Fruit fly (Drosophila melanogaster): ENCODE results near the gene ro.

The ro gene

DNA sequence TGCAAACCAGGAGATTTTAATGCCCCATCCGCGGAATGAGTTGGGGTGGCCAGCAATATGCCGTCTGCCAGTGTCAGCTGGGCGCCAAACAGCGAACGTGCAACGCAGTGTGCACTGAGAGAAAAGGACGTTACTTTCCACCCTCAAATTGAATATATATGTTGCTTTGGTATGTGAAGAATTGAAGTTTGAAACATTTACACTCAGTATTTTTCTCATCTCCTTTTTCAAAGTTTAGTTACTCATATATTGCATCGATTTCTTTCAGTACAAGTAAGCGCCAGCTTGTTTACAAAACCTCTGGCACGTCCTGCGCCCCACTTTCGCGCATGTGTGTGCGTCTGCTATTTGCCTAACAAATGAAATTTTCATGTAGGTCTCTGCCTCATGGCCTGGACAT, 21.7 kb downstream of the ro start (continued):
- TF ChIP-seq CG15269 (tag; optimal IDR thresholded peaks at IDR 0.05) (peak; percentile 23), CG43689 (GFP tag; IDR thresholded peaks at IDR 0.05) (no peak), Sox100B (GFP tag; optimal IDR thresholded peaks at IDR 0.05) (no peak), CG9797 (GFP tag; optimal IDR thresholded peaks at IDR 0.05) (no peak), lab (GFP tag; optimal IDR thresholded peaks at IDR 0.05) (peak; percentile 68), CG12391 (tag; optimal IDR thresholded peaks at IDR 0.05) (peak; percentile 34), bsh (GFP tag; optimal IDR thresholded peaks at IDR 0.05) (peak in 1 of 2 experiments; percentile 15), CG33213 (GFP tag; optimal IDR thresholded peaks at IDR 0.05) (no peak), CG12659 (GFP tag; optimal IDR thresholded peaks at IDR 0.05) (no peak), Hmx (GFP tag; optimal IDR thresholded peaks at IDR 0.05) (no peak), Xbp1 (GFP tag; optimal IDR thresholded peaks at IDR 0.05) (peak; percentile 38), Poxn (GFP tag; IDR thresholded peaks at IDR 0.05) (no peak), fd64A (GFP tag; optimal IDR thresholded peaks at IDR 0.05) (no peak), cas (GFP tag; IDR thresholded peaks at IDR 0.05) (0 out of 2 replicates have a peak, but pooled peaks have one; percentile 34), CG18599 (GFP tag; optimal IDR thresholded peaks at IDR 0.05) (peak; percentile 79), CG10274 (GFP tag; optimal IDR thresholded peaks at IDR 0.05) (no peak), nerfin-2 (GFP tag; IDR thresholded peaks at IDR 0.05; ENCODE audit: partially characterized antibody) (no peak), Gug (GFP tag; IDR thresholded peaks at IDR 0.05) (peak; percentile 53; the same call in 1 of the 4 replicates), CG1529 (GFP tag; optimal IDR thresholded peaks at IDR 0.05) (no peak), Bdp1 (GFP tag; optimal IDR thresholded peaks at IDR 0.05) (no peak), CG8281 (tag; optimal IDR thresholded peaks at IDR 0.05) (no peak), CG15479 (GFP tag; optimal IDR thresholded peaks at IDR 0.05) (no peak), hth (optimal IDR thresholded peaks at IDR 0.05) (no peak), CG18619 (GFP tag; optimal IDR thresholded peaks at IDR 0.05) (peak; percentile 12), fd96Cb (tag; optimal IDR thresholded peaks at IDR 0.05) (peak; percentile 16), Hr51 (GFP tag; optimal IDR thresholded peaks at IDR 0.05) (peak in 1 of 2 experiments; percentile 19), fd102C (GFP tag; optimal IDR thresholded peaks at IDR 0.05) (no peak), Side (GFP tag; optimal IDR thresholded peaks at IDR 0.05) (peak; percentile 52), gsb (GFP tag; IDR thresholded peaks at IDR 0.05) (no peak), CG6791 (GFP tag; IDR thresholded peaks at IDR 0.05; ENCODE audit: partially characterized antibody) (no peak), emc (GFP tag; optimal IDR thresholded peaks at IDR 0.05) (no peak), CG31224 (GFP tag; IDR thresholded peaks at IDR 0.05) (peak; percentile 13; the same call in 1 of the 2 replicates), Dek (tag; optimal IDR thresholded peaks at IDR 0.05) (no peak), psq (GFP tag; optimal IDR thresholded peaks at IDR 0.05) (no peak), wdn (GFP tag; IDR thresholded peaks at IDR 0.05) (no peak), NK7.1 (GFP tag; optimal IDR thresholded peaks at IDR 0.05) (peak; percentile 4), CG33557 (GFP tag; optimal IDR thresholded peaks at IDR 0.05) (no peak), bcd (GFP tag; optimal IDR thresholded peaks at IDR 0.05) (peak; percentile 33), CG11085 (GFP tag; IDR thresholded peaks at IDR 0.05) (peak; percentile 48; the same call in 1 of the 2 replicates), CG14860 (GFP tag; IDR thresholded peaks at IDR 0.05; ENCODE audit: partially characterized antibody) (no peak), Hr78 (GFP tag; optimal IDR thresholded peaks at IDR 0.05) (no peak), phol (tag; optimal IDR thresholded peaks at IDR 0.05) (peak; percentile 38), en (GFP tag; optimal IDR thresholded peaks at IDR 0.05) (no peak), CG7839 (tag; optimal IDR thresholded peaks at IDR 0.05) (peak; percentile 52), cad (GFP tag; optimal IDR thresholded peaks at IDR 0.05) (no peak), Fer1 (GFP tag; optimal IDR thresholded peaks at IDR 0.05) (peak; percentile 68), sens (GFP tag) (peak; percentile 98), CG18262 (tag; optimal IDR thresholded peaks at IDR 0.05) (peak; percentile 55), CG17802 (tag; optimal IDR thresholded peaks at IDR 0.05) (no peak), Ptx1 (GFP tag; IDR thresholded peaks at IDR 0.05) (peak; percentile 53)

Measured in whole organism, embryonic.